Worm (Caenorhabditis elegans) whole organism, L1 larva: ENCODE results near the gene R04B3.1.

ENCODE experiments used
- Y116A8C.19 ChIP-seq: sonication (generic microtip); optimal IDR thresholded peaks from 2 replicates; lab custom pipeline; 2016; ENCODE audit warnings: missing compliant biosample characterization, missing genetic modification characterization, borderline replicate concordance
- ama-1 ChIP-seq: fragments of 150-350 bp; optimal IDR thresholded peaks from 2 replicates; lab custom pipeline; 2014
- blmp-1 ChIP-seq: fragments of 150-350 bp; optimal IDR thresholded peaks from 2 replicates; lab custom pipeline; 2014; ENCODE audit warnings: missing biosample characterization, missing genetic modification characterization
- ceh-63 ChIP-seq: fragments of 200-800 bp; sonication (Bioruptor generic); optimal IDR thresholded peaks from 2 replicates; lab custom pipeline; 2018; ENCODE audit warnings: mild to moderate bottlenecking, missing genetic modification characterization, missing compliant biosample characterization
- ceh-8 ChIP-seq: fragments of 200-800 bp; sonication (Bioruptor generic); optimal IDR thresholded peaks from 2 replicates; lab custom pipeline; 2018; ENCODE audit warnings: mild to moderate bottlenecking, missing genetic modification characterization, moderate library complexity, missing compliant biosample characterization
- ceh-90 ChIP-seq: sonication (generic microtip); optimal IDR thresholded peaks from 2 replicates; lab custom pipeline; 2016; ENCODE audit warnings: missing genetic modification characterization, missing compliant biosample characterization
- efl-1 ChIP-seq, 4 experiments: fragments of 150-350 bp; optimal IDR thresholded peaks in 3 of 4; peaks in 1 of 4; 1 replicate in 1 of 4; 2 replicates in 3 of 4; lab custom pipeline; 2014; ENCODE audit warnings: missing biosample characterization in 2 of 4, missing genetic modification characterization in 2 of 4, missing genetic modification reagents in 2 of 4
- egl-27 ChIP-seq, 2 experiments: fragments of 150-350 bp in 1 of 2; sonication (generic microtip); optimal IDR thresholded peaks; 3 replicates each; lab custom pipeline; 2017 to 2018; ENCODE audit warnings: missing biosample characterization in 2 of 2, missing genetic modification characterization in 2 of 2, missing genetic modification reagents in 2 of 2
- hlh-17 ChIP-seq: fragments of 200-800 bp; sonication (Bioruptor generic); optimal IDR thresholded peaks from 2 replicates; lab custom pipeline; 2018; ENCODE audit warnings: missing genetic modification characterization, mild to moderate bottlenecking, missing compliant biosample characterization, moderate library complexity, borderline replicate concordance
- isw-1 ChIP-seq: fragments of 200-800 bp; sonication (Bioruptor generic); IDR thresholded peaks from 2 replicates; pipeline ENCODE4 v1.3.6; 2022; ENCODE audit warnings: missing genetic modification characterization, missing compliant biosample characterization
- lin-15B ChIP-seq: fragments of 150-350 bp; sonication (generic microtip); optimal IDR thresholded peaks from 3 replicates; lab custom pipeline; 2014; ENCODE audit warnings: missing biosample characterization, missing genetic modification characterization
- mab-9 ChIP-seq: fragments of 200-800 bp; sonication (Bioruptor generic); IDR thresholded peaks from 2 replicates; pipeline ENCODE4 v1.3.6; 2022; ENCODE audit warnings: missing genetic modification reagents, missing genetic modification characterization, missing compliant biosample characterization
- mdl-1 ChIP-seq, 2 experiments: fragments of 150-350 bp; optimal IDR thresholded peaks; 2 replicates each; lab custom pipeline; 2014 to 2017; ENCODE audit warnings: missing biosample characterization in 2 of 2, missing genetic modification characterization in 2 of 2, inconsistent platforms in 1 of 2
- nhr-11 ChIP-seq: fragments of 150-350 bp; optimal IDR thresholded peaks from 2 replicates; lab custom pipeline; 2014; ENCODE audit warnings: missing biosample characterization, missing genetic modification characterization
- nhr-12 ChIP-seq: sonication (generic microtip); optimal IDR thresholded peaks from 2 replicates; lab custom pipeline; 2017; ENCODE audit warnings: missing biosample characterization, missing genetic modification characterization
- nhr-237 ChIP-seq: fragments of 150-350 bp; optimal IDR thresholded peaks from 2 replicates; lab custom pipeline; 2014; ENCODE audit warnings: missing biosample characterization, missing genetic modification characterization
- nhr-71 ChIP-seq: sonication (generic microtip); optimal IDR thresholded peaks from 2 replicates; lab custom pipeline; 2016; ENCODE audit warnings: mild to moderate bottlenecking, missing genetic modification characterization, moderate library complexity, missing compliant biosample characterization
- nhr-76 ChIP-seq: sonication (generic microtip); optimal IDR thresholded peaks from 2 replicates; lab custom pipeline; 2017; ENCODE audit warnings: missing biosample characterization, missing genetic modification characterization
- nhr-84 ChIP-seq: sonication (generic microtip); optimal IDR thresholded peaks from 2 replicates; lab custom pipeline; 2017; ENCODE audit warnings: missing biosample characterization, missing genetic modification characterization
- nhr-90 ChIP-seq: sonication (generic microtip); optimal IDR thresholded peaks from 2 replicates; lab custom pipeline; 2016; ENCODE audit warnings: mild to moderate bottlenecking, missing genetic modification characterization, missing compliant biosample characterization; ENCODE audit not compliant: poor library complexity
- rnt-1 ChIP-seq: sonication (generic microtip); optimal IDR thresholded peaks from 2 replicates; lab custom pipeline; 2016; ENCODE audit warnings: mild to moderate bottlenecking, missing genetic modification characterization, moderate library complexity, missing compliant biosample characterization
- snpc-4 ChIP-seq: fragments of 150-350 bp; optimal IDR thresholded peaks from 2 replicates; lab custom pipeline; 2014; ENCODE audit warnings: missing biosample characterization, missing genetic modification characterization
- sox-4 ChIP-seq: sonication (generic microtip); optimal IDR thresholded peaks from 2 replicates; lab custom pipeline; 2016; ENCODE audit warnings: missing genetic modification characterization, missing compliant biosample characterization
- swsn-7 ChIP-seq: sonication (generic microtip); optimal IDR thresholded peaks from 2 replicates; lab custom pipeline; 2016; ENCODE audit warnings: missing genetic modification characterization, missing compliant biosample characterization
- tlp-1 ChIP-seq: fragments of 150-350 bp; optimal IDR thresholded peaks from 2 replicates; lab custom pipeline; 2014; ENCODE audit warnings: missing biosample characterization, missing genetic modification characterization
- unc-62 ChIP-seq: fragments of 150-350 bp; optimal IDR thresholded peaks from 2 replicates; lab custom pipeline; 2014; ENCODE audit warnings: missing biosample characterization, missing genetic modification reagents, missing genetic modification characterization
- unc-86 ChIP-seq: sonication (generic microtip); optimal IDR thresholded peaks from 2 replicates; lab custom pipeline; 2016; ENCODE audit warnings: missing genetic modification characterization, missing compliant biosample characterization
- xbp-1 ChIP-seq: sonication (generic microtip); optimal IDR thresholded peaks from 2 replicates; lab custom pipeline; 2016; ENCODE audit warnings: missing genetic modification characterization, missing compliant biosample characterization
- zip-4 ChIP-seq: fragments of 200-800 bp; sonication (Bioruptor generic); optimal IDR thresholded peaks from 2 replicates; lab custom pipeline; 2018; ENCODE audit warnings: mild to moderate bottlenecking, missing genetic modification characterization, moderate library complexity, missing compliant biosample characterization
- ztf-4 ChIP-seq: fragments of 150-350 bp; optimal IDR thresholded peaks from 2 replicates; lab custom pipeline; 2014; ENCODE audit warnings: missing biosample characterization, missing genetic modification characterization

Gene R04B3.1

DNA sequence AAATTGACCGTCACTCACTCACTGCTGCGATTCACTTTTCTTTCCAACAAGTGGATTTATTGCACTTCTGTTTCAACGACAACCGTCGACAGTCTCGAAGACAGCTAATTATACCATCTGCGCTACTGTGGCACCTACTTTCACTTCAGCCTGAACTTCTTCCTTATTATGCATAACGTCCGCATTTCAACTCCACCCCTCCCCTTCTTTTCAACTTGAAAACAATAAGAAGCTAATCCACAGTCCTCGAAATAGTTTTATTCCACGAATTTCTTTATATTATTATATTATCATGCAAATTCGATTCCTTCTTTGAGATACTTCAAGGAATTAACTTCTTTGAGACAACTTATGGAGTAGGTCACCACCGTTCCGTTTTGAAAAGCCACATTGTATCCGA, at the start of gene R04B3.1:
Gene R04B3.1, minus strand, starts transcription at position 101 of the 400 bp plus-strand sequence.
- TF ChIP-seq blmp-1 (tag; lab: Kevin White, UChicago) (peak; percentile 58), Y116A8C.19 (no peak), hlh-17 (GFP tag; lab: Kevin White, UChicago) (no peak)

DNA sequence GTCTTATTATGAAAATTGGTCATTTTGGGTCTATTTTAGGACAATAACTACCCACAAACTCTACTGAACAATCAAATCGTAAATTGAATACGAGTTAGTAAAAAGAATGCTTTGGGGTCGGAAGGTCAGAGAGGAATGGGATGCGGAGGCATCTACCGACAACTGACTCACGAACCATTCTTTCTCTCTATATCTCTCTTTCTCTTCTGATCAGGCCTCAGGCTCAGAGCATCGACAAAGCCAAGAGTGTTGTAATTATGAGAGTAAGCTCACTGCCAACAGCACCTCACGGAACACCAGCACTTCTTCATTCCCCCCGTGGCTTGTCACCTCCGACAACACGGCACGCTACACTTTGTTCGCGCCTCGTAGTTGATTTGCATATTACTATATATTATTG, 49.3 kb upstream of the R04B3.1 start:
- TF ChIP-seq nhr-84 (tag; lab: Kevin White, UChicago): no peak
- TF ChIP-seq rnt-1 (tag; lab: Kevin White, UChicago): peak; percentile 23

DNA sequence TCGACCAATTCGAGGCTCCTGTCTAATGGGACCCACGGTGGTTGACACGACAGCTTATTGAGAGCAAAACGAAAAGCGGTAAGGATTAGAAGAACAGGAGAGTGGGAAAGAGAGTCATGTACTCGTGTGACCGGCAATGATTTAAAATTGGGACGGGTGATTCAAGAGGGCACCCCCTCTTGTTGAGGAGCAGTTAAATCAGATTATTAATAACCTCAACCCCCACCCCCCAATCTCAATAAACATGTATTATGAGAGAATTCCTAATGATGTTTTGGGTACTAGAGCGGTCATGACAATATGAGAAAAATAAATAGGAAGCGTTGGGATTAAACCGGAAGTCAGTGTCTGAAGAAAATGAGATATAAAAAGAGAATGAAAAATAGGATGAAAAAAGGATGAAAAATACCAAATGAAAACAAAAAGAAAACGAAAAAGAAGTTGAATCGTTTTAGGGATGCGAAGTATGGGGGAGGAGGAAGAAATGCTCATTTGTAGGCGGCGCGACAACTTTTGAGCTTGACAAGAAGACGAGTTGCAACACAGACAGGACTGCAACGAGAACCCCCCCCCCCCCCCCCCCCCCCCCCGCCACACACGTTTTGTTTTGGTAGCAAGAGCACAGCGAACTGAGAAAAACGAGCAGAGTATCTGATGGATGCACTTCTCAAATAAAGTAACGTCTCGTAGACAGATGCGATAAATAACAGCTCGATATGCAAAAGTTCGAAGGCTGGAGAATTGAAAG, 45.9 kb upstream of the R04B3.1 start:
- TF ChIP-seq ceh-8 (peak; percentile 2), sox-4 (no peak)

DNA sequence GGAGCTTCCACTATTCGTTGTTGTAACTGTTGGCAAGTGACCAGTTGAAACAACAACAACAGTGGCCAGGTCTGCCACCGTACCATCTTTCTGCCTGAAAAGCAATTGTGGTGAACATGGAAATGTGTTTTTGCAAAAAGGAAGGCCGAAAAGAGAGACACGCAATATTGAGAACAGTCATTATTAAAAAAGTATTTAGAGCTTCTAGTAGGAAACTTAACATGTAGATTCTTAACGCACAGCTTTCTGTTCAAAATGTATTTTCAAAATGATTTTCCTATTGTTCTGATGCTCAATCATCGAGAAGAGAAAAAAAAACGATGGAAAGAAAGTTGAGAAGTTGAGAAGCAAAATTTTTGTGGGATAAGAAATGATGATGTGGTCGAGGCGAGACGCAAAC, 44.0 kb upstream of the R04B3.1 start, which contains the start of gene syg-1:
Gene syg-1, minus strand, starts transcription at position 101 of the 400 bp plus-strand sequence.
- no peak for TF ChIP-seq nhr-90 (tag; lab: Kevin White, UChicago)

DNA sequence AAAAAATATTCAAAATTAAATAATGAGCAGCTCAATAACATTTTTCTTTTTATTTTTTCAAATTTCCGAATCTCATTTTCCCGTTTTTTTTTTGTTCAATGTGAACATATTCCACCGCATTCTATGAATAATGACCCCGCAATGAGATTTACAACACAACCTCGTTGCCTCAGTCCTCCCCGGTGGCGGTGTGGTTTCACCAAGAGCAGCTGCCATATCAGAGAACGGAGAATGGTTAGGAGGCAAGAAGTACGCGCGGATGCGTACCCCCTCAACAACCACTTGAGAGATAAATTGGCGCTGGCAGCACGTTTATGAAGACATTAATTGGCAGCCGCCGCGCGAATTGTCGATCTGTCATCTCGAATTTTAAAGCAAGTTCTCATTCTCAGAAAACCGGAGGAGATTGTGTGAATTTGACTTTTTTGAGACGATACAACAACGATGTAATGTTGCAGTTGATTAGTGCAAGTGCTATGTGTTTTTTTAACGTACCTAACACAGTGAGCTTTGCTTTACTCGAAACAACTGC, 42.5 kb upstream of the R04B3.1 start:
- TF ChIP-seq nhr-237: no peak
- TF ChIP-seq lin-15B (tag; lab: Kevin White, UChicago): no peak
- TF ChIP-seq efl-1 (optimal IDR thresholded peaks at IDR 0.05; lab: Kevin White, UChicago): no peak
- TF ChIP-seq efl-1 (GFP tag; optimal IDR thresholded peaks at IDR 0.05 in 1 of 2; lab: Kevin White, UChicago): peak in 1 of 2 experiments; percentile 91
- TF ChIP-seq ama-1: no peak
- TF ChIP-seq ceh-63 (GFP tag; lab: Kevin White, UChicago): no peak
- no peak for TF ChIP-seq snpc-4 (tag; lab: Kevin White, UChicago)
- TF ChIP-seq zip-4 (GFP tag; lab: Kevin White, UChicago): no peak
- no peak for TF ChIP-seq isw-1 (GFP tag; lab: Robert Waterston, UW)
- TF ChIP-seq nhr-12 (tag; lab: Kevin White, UChicago): no peak

DNA sequence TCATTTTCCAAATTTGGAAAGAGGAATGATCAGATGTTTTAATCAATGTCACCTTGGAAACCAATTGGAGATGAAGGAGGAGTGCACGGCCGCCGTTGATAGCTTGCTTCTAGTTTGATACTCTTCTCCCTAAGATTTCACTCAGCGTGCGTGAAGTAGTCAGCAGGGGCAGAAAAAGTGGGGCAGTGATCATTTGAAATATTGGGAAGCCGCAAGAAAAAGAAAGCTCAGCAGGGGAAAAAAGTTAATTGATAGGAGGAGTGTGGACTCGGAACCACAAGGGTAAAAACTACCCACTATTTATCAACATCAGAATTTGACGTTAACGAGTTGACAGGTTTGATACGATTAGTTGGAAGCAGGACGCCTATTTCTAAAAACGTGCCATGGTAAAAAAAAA, 37.2 kb upstream of the R04B3.1 start, which contains the start of gene K02E10.7:
Gene K02E10.7, minus strand, starts transcription at position 101 of the 400 bp plus-strand sequence.
- TF ChIP-seq nhr-12 (tag; lab: Kevin White, UChicago) (no peak), nhr-71 (tag; lab: Kevin White, UChicago) (no peak), ztf-4 (tag; lab: Kevin White, UChicago) (no peak), xbp-1 (tag; lab: Kevin White, UChicago) (no peak), lin-15B (tag; lab: Kevin White, UChicago) (no peak), nhr-76 (tag; lab: Kevin White, UChicago) (no peak), ceh-90 (tag; lab: Kevin White, UChicago) (no peak), sox-4 (no peak), mdl-1 (tag; optimal IDR thresholded peaks at IDR 0.05; lab: Kevin White, UChicago) (no peak), unc-62 (GFP tag; lab: Kevin White, UChicago) (no peak), nhr-11 (no peak), egl-27 (tag; optimal IDR thresholded peaks at IDR 0.05; lab: Kevin White, UChicago) (no peak), mab-9 (GFP tag; lab: Robert Waterston, UW) (no peak), tlp-1 (tag; lab: Kevin White, UChicago) (no peak), swsn-7 (tag; lab: Kevin White, UChicago) (no peak), unc-86 (no peak)
